Worm (Caenorhabditis elegans) whole organism, young adult: ENCODE results near the gene T03F6.3.

ENCODE experiments used
- B0019.2 ChIP-seq: fragments of 200-800 bp; sonication (Bioruptor generic); conservative IDR thresholded peaks from 2 replicates; pipeline ENCODE4 v1.3.6; 2022; ENCODE audit warnings: missing genetic modification reagents, missing genetic modification characterization, missing compliant biosample characterization
- B0336.3 ChIP-seq: fragments of 200-800 bp; sonication (Bioruptor generic); IDR thresholded peaks from 2 replicates; pipeline ENCODE4 v1.3.6; 2022; ENCODE audit warnings: missing genetic modification characterization, missing compliant biosample characterization
- F22D6.2 ChIP-seq: sonication (generic microtip); optimal IDR thresholded peaks from 2 replicates; lab custom pipeline; 2016; ENCODE audit warnings: mild to moderate bottlenecking, missing genetic modification characterization, missing compliant biosample characterization
- F57C9.4 ChIP-seq: sonication (generic microtip); optimal IDR thresholded peaks from 2 replicates; lab custom pipeline; 2017; ENCODE audit warnings: mild to moderate bottlenecking, missing genetic modification characterization, missing compliant biosample characterization
- Y79H2A.3 ChIP-seq: fragments of 200-800 bp; sonication (Bioruptor generic); conservative IDR thresholded peaks from 2 replicates; pipeline ENCODE4 v1.3.6; 2022; ENCODE audit warnings: missing genetic modification reagents, missing genetic modification characterization, missing compliant biosample characterization
- akir-1 ChIP-seq: fragments of 200-800 bp; sonication (Bioruptor generic); optimal IDR thresholded peaks from 2 replicates; lab custom pipeline; 2018; ENCODE audit warnings: mild to moderate bottlenecking, missing genetic modification characterization, moderate library complexity, missing compliant biosample characterization
- aptf-2 ChIP-seq: fragments of 200-800 bp; sonication (Bioruptor generic); conservative IDR thresholded peaks from 2 replicates; pipeline ENCODE4 v1.3.6; 2022; ENCODE audit warnings: missing genetic modification reagents, missing genetic modification characterization, missing compliant biosample characterization
- atf-7 ChIP-seq: sonication (generic microtip); optimal IDR thresholded peaks from 2 replicates; lab custom pipeline; 2017; ENCODE audit warnings: mild to moderate bottlenecking, missing genetic modification characterization, missing compliant biosample characterization
- athp-1 ChIP-seq: sonication (generic microtip); optimal IDR thresholded peaks from 2 replicates; lab custom pipeline; 2017; ENCODE audit warnings: mild to moderate bottlenecking, missing genetic modification characterization, missing compliant biosample characterization
- attf-5 ChIP-seq: fragments of 200-800 bp; sonication (Bioruptor generic); optimal IDR thresholded peaks from 2 replicates; lab custom pipeline; 2018; ENCODE audit warnings: mild to moderate bottlenecking, missing genetic modification characterization, missing compliant biosample characterization
- bed-2 ChIP-seq: fragments of 200-800 bp; sonication (Bioruptor generic); IDR thresholded peaks from 2 replicates; pipeline ENCODE4 v1.3.6; 2022; ENCODE audit warnings: missing genetic modification reagents, missing genetic modification characterization, missing compliant biosample characterization
- ccch-3 ChIP-seq: fragments of 200-800 bp; sonication (Bioruptor generic); optimal IDR thresholded peaks from 2 replicates; lab custom pipeline; 2018; ENCODE audit warnings: mild to moderate bottlenecking, missing genetic modification characterization, missing compliant biosample characterization
- cebp-2 ChIP-seq: fragments of 200-800 bp; sonication (Bioruptor generic); IDR thresholded peaks from 2 replicates; pipeline ENCODE4 v1.3.6; 2022; ENCODE audit warnings: missing genetic modification characterization, missing compliant biosample characterization
- chd-7 ChIP-seq: sonication (generic microtip); optimal IDR thresholded peaks from 2 replicates; lab custom pipeline; 2016; ENCODE audit warnings: mild to moderate bottlenecking, missing genetic modification characterization, moderate library complexity, missing compliant biosample characterization
- dpff-1 ChIP-seq: sonication (generic microtip); optimal IDR thresholded peaks from 2 replicates; lab custom pipeline; 2017; ENCODE audit warnings: mild to moderate bottlenecking, missing genetic modification characterization, missing compliant biosample characterization
- efl-1 ChIP-seq: fragments of 150-350 bp; optimal IDR thresholded peaks from 2 replicates; lab custom pipeline; 2014; ENCODE audit warnings: missing biosample characterization, missing genetic modification reagents, missing genetic modification characterization
- ets-4 ChIP-seq: fragments of 200-800 bp; sonication (Bioruptor generic); optimal IDR thresholded peaks from 2 replicates; lab custom pipeline; 2018; ENCODE audit warnings: mild to moderate bottlenecking, missing genetic modification characterization, missing compliant biosample characterization
- hlh-12 ChIP-seq: sonication (generic microtip); optimal IDR thresholded peaks from 2 replicates; lab custom pipeline; 2016; ENCODE audit warnings: missing genetic modification characterization, missing compliant biosample characterization
- lag-1 ChIP-seq: fragments of 200-800 bp; sonication (Bioruptor generic); IDR thresholded peaks from 2 replicates; pipeline ENCODE4 v1.3.6; 2022; ENCODE audit warnings: missing genetic modification reagents, missing genetic modification characterization, missing compliant biosample characterization
- let-526 ChIP-seq: fragments of 200-800 bp; sonication (Bioruptor generic); IDR thresholded peaks from 2 replicates; pipeline ENCODE4 v1.3.6; 2022; ENCODE audit warnings: missing genetic modification reagents, missing genetic modification characterization, missing compliant biosample characterization
- lin-35 ChIP-seq, 3 experiments: fragments of 150-350 bp in 2 of 3; sonication (generic microtip) in 1 of 3; optimal IDR thresholded peaks; 2 replicates each; lab custom pipeline; 2014 to 2018; ENCODE audit warnings: missing biosample characterization in 3 of 3, missing genetic modification characterization in 3 of 3, missing genetic modification reagents in 3 of 3
- lin-40 ChIP-seq: sonication (generic microtip); optimal IDR thresholded peaks from 2 replicates; lab custom pipeline; 2016; ENCODE audit warnings: missing genetic modification characterization, mild to moderate bottlenecking, missing compliant biosample characterization, missing genotype, missing genetic modification reagents
- lir-1 ChIP-seq: fragments of 200-800 bp; sonication (Bioruptor generic); conservative IDR thresholded peaks from 2 replicates; pipeline ENCODE4 v1.3.6; 2022; ENCODE audit warnings: missing genetic modification reagents, missing genetic modification characterization, missing compliant biosample characterization
- lsl-1 ChIP-seq: fragments of 200-800 bp; sonication (Bioruptor generic); optimal IDR thresholded peaks from 2 replicates; lab custom pipeline; 2018; ENCODE audit warnings: mild to moderate bottlenecking, missing genetic modification characterization, moderate library complexity, missing compliant biosample characterization
- madf-8 ChIP-seq: fragments of 200-800 bp; sonication (Bioruptor generic); conservative IDR thresholded peaks from 2 replicates; pipeline ENCODE4 v1.3.6; 2022; ENCODE audit warnings: missing genetic modification reagents, missing genetic modification characterization, missing compliant biosample characterization
- mcd-1 ChIP-seq: fragments of 200-800 bp; sonication (Bioruptor generic); IDR thresholded peaks from 2 replicates; pipeline ENCODE4 v1.3.6; 2022; ENCODE audit warnings: missing genetic modification reagents, missing genetic modification characterization, missing compliant biosample characterization
- mxl-1 ChIP-seq: sonication (generic microtip); optimal IDR thresholded peaks from 2 replicates; lab custom pipeline; 2016; ENCODE audit warnings: missing genetic modification characterization, missing compliant biosample characterization
- nfya-2 ChIP-seq: fragments of 200-800 bp; sonication (Bioruptor generic); IDR thresholded peaks from 2 replicates; pipeline ENCODE4 v1.3.6; 2022; ENCODE audit warnings: missing genetic modification reagents, missing genetic modification characterization, missing compliant biosample characterization
- nhr-179 ChIP-seq: sonication (generic microtip); optimal IDR thresholded peaks from 2 replicates; lab custom pipeline; 2016; ENCODE audit warnings: mild to moderate bottlenecking, missing genetic modification characterization, missing compliant biosample characterization
- pbrm-1 ChIP-seq: fragments of 200-800 bp; sonication (Bioruptor generic); IDR thresholded peaks from 2 replicates; pipeline ENCODE4 v1.3.6; 2022; ENCODE audit warnings: missing genetic modification reagents, missing genetic modification characterization, missing compliant biosample characterization
- pha-4 ChIP-seq: fragments of 150-350 bp; sonication (generic microtip); optimal IDR thresholded peaks from 2 replicates; lab custom pipeline; 2014; ENCODE audit warnings: missing biosample characterization, missing genetic modification reagents, missing genetic modification characterization
- rcor-1 ChIP-seq: fragments of 200-800 bp; sonication (Bioruptor generic); IDR thresholded peaks from 2 replicates; pipeline ENCODE4 v1.3.6; 2022; ENCODE audit warnings: missing genetic modification reagents, missing genetic modification characterization, missing compliant biosample characterization
- repo-1 ChIP-seq: sonication (generic microtip); optimal IDR thresholded peaks from 2 replicates; lab custom pipeline; 2017; ENCODE audit warnings: mild to moderate bottlenecking, missing genetic modification characterization, missing compliant biosample characterization
- sea-2 ChIP-seq: fragments of 200-800 bp; sonication (Bioruptor generic); IDR thresholded peaks from 2 replicates; pipeline ENCODE4 v1.3.6; 2022; ENCODE audit warnings: missing genetic modification characterization, missing compliant biosample characterization
- somi-1 ChIP-seq: fragments of 200-800 bp; sonication (Bioruptor generic); optimal IDR thresholded peaks from 2 replicates; lab custom pipeline; 2018; ENCODE audit warnings: mild to moderate bottlenecking, missing genetic modification characterization, missing compliant biosample characterization
- sptf-2 ChIP-seq: fragments of 200-800 bp; sonication (Bioruptor generic); optimal IDR thresholded peaks from 2 replicates; lab custom pipeline; 2018; ENCODE audit warnings: mild to moderate bottlenecking, missing genetic modification characterization, missing compliant biosample characterization
- tbp1 ChIP-seq: fragments of 200-800 bp; sonication (Bioruptor generic); optimal IDR thresholded peaks from 2 replicates; lab custom pipeline; 2018; ENCODE audit warnings: mild to moderate bottlenecking, missing genetic modification characterization, missing compliant biosample characterization
- tbx-9 ChIP-seq: sonication (generic microtip); optimal IDR thresholded peaks from 2 replicates; lab custom pipeline; 2016; ENCODE audit warnings: borderline replicate concordance, missing genetic modification characterization, inconsistent platforms, missing compliant biosample characterization
- unc-130 ChIP-seq: sonication (generic microtip); optimal IDR thresholded peaks from 2 replicates; lab custom pipeline; 2016; ENCODE audit warnings: missing genetic modification reagents, missing genetic modification characterization, missing compliant biosample characterization
- zfh-2 ChIP-seq: fragments of 200-800 bp; sonication (Bioruptor generic); conservative IDR thresholded peaks from 2 replicates; pipeline ENCODE4 v1.3.6; 2022; ENCODE audit warnings: missing genetic modification reagents, missing genetic modification characterization, missing compliant biosample characterization
- ztf-22 ChIP-seq: fragments of 200-800 bp; sonication (Bioruptor generic); optimal IDR thresholded peaks from 2 replicates; lab custom pipeline; 2018; ENCODE audit warnings: mild to moderate bottlenecking, missing genetic modification characterization, moderate library complexity, missing compliant biosample characterization
- ztf-26 ChIP-seq: sonication (generic microtip); optimal IDR thresholded peaks from 2 replicates; lab custom pipeline; 2017; ENCODE audit warnings: missing genetic modification characterization, missing compliant biosample characterization

The T03F6.3 gene

ce11 chrIII:13430162-13430561 is 41.0 kb downstream of the T03F6.3 start, which contains the start of gene trf-1:
TSS of gene trf-1 (plus strand) at chrIII:13430462.
- TF ChIP-seq zfh-2 (no peak), bed-2 (no peak), Y79H2A.3 (GFP tag; lab: Robert Waterston, UW) (no peak), ccch-3 (GFP tag; lab: Kevin White, UChicago) (no peak), sptf-2 (no peak), madf-8 (GFP tag; lab: Robert Waterston, UW) (no peak), pbrm-1 (GFP tag; lab: Robert Waterston, UW) (no peak), lsl-1 (GFP tag; lab: Kevin White, UChicago) (no peak), somi-1 (GFP tag; lab: Kevin White, UChicago) (no peak), mxl-1 (no peak), cebp-2 (GFP tag; lab: Robert Waterston, UW) (no peak), F57C9.4 (tag; lab: Kevin White, UChicago) (no peak), B0336.3 (GFP tag; lab: Robert Waterston, UW) (no peak), ets-4 (GFP tag; lab: Kevin White, UChicago) (no peak), lin-40 (no peak), repo-1 (tag; lab: Kevin White, UChicago) (no peak), attf-5 (GFP tag; lab: Kevin White, UChicago) (no peak), tbp1 (no peak)

ce11 chrIII:13434404-13434803 is 45.2 kb downstream of the T03F6.3 start, which contains the start of gene F45G2.7:
TSS of gene F45G2.7 (minus strand) at chrIII:13434504.
- TF ChIP-seq attf-5 (GFP tag; lab: Kevin White, UChicago) (no peak), B0019.2 (GFP tag; lab: Robert Waterston, UW) (no peak), athp-1 (tag; lab: Kevin White, UChicago) (no peak), sea-2 (GFP tag; lab: Robert Waterston, UW) (no peak), nhr-179 (no peak), lir-1 (GFP tag; lab: Robert Waterston, UW) (no peak), hlh-12 (no peak), efl-1 (GFP tag; lab: Kevin White, UChicago) (no peak), let-526 (no peak), sptf-2 (no peak), lag-1 (GFP tag; lab: Robert Waterston, UW) (no peak)

ce11 chrIII:13435570-13435969 is 46.4 kb downstream of the T03F6.3 start, which contains the start of gene F45G2.8:
TSS of gene F45G2.8 (minus strand) at chrIII:13435670.
- TF ChIP-seq tbx-9 (tag; lab: Kevin White, UChicago) (no peak), mcd-1 (GFP tag; lab: Robert Waterston, UW) (no peak), lin-35 (GFP tag; optimal IDR thresholded peaks at IDR 0.05; lab: Kevin White, UChicago) (no peak), akir-1 (GFP tag; lab: Kevin White, UChicago) (no peak), pha-4 (tag; lab: Kevin White, UChicago) (no peak)

ce11 chrIII:13436843-13437242 is 47.6 kb downstream of the T03F6.3 start, which contains the start of gene F45G2.9:
TSS of gene F45G2.9 (minus strand) at chrIII:13436943.
- TF ChIP-seq chd-7 (tag; lab: Kevin White, UChicago), result no peak
- TF ChIP-seq atf-7 (tag; lab: Kevin White, UChicago), result no peak
- no peak for TF ChIP-seq ztf-26 (tag; lab: Kevin White, UChicago)
- TF ChIP-seq madf-8 (GFP tag; lab: Robert Waterston, UW), result no peak
- TF ChIP-seq unc-130 (GFP tag; lab: Kevin White, UChicago), result no peak
- TF ChIP-seq aptf-2 (GFP tag; lab: Robert Waterston, UW), result no peak
- no peak for TF ChIP-seq sptf-2
- no peak for TF ChIP-seq repo-1 (tag; lab: Kevin White, UChicago)
- no peak for TF ChIP-seq efl-1 (GFP tag; lab: Kevin White, UChicago)
- no peak for TF ChIP-seq nfya-2 (GFP tag; lab: Robert Waterston, UW)
- TF ChIP-seq ztf-22, result no peak
- no peak for TF ChIP-seq dpff-1 (tag; lab: Kevin White, UChicago)
- TF ChIP-seq rcor-1 (GFP tag; lab: Robert Waterston, UW), result no peak
- TF ChIP-seq lin-35 (GFP tag; optimal IDR thresholded peaks at IDR 0.05; lab: Kevin White, UChicago), result no peak
- TF ChIP-seq F22D6.2, result no peak
- no peak for TF ChIP-seq attf-5 (GFP tag; lab: Kevin White, UChicago)
- no peak for TF ChIP-seq bed-2
